Fruit fly (Drosophila melanogaster): ENCODE data around the gene p24-1.

p24-1 gene

dm6 chrX:11858439-11858813 is 6.1 kb upstream of the p24-1 start:
- no peak for TF ChIP-seq CG8478 (optimal IDR thresholded peaks at IDR 0.05)
- no peak for TF ChIP-seq CTCF (optimal IDR thresholded peaks at IDR 0.05)

DNA sequence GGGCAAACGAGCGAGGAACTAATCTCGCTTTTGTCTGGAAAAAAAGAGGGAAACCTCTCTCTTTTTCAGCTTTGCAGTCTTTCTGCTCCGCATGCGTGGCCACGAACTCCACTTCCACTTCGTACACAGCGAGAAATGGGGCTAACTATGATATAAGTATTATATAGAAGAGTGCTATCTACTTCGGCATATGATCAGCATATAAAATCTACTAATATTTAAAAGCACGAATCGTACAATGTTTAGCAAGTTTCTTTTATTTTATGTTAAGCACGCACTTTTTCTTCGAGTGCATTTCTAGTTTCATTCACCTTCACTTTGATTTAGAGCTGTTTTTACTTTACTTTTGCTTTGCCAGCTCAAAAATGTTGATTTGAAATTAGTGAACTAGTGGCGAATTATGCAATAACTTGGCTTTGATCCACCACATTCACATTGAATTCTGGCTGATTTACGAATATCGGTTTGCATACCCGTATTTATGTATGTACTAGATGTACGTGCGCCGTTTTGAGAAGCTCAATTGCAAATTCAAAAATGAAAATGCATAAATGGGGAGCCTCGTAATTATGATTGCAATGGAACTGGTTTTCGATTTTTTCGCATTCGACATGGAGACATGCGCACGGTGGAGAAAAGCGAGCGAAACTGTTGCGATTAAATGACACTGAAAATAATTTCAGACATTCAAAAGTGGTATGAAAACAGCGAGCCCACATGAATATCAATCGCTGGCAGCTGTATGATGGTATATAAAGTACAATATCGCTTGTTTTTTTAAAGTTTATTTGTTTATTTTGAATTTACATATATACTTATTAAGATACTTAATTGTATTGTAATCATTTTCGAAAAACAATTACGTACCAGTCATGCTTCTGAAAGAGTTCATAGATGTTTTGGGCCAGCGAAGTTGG is 5.5 kb upstream of the p24-1 start:
- no peak for TF ChIP-seq CG8478 (optimal IDR thresholded peaks at IDR 0.05)
- no peak for TF ChIP-seq CTCF (optimal IDR thresholded peaks at IDR 0.05)

dm6 chrX:11856867-11857266 is 4.5 kb upstream of the p24-1 start:
- no peak for TF ChIP-seq CTCF (optimal IDR thresholded peaks at IDR 0.05)
- TF ChIP-seq CG8478 (optimal IDR thresholded peaks at IDR 0.05): no peak

DNA sequence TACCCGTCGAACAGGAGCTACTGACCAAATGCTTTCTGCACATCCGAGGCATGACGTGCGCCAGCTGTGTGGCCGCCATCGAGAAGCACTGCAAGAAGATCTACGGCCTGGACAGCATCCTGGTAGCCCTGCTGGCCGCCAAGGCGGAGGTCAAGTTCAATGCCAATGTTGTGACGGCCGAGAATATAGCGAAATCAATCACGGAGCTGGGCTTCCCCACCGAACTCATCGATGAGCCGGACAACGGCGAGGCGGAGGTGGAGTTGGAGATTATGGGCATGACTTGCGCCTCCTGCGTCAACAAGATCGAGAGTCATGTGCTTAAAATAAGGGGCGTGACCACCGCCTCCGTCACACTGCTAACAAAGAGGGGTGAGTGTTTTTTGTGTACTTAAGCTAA is 3.6 kb upstream of the p24-1 start:
- TF ChIP-seq CG8478 (optimal IDR thresholded peaks at IDR 0.05) (no peak), CTCF (optimal IDR thresholded peaks at IDR 0.05) (no peak)

- TF ChIP-seq CG8478 (optimal IDR thresholded peaks at IDR 0.05) (no peak), CTCF (optimal IDR thresholded peaks at IDR 0.05) (no peak)
These were observed 2.6 kb upstream of the p24-1 start, which contains the start of the genes CG10347 and ATP7 for dm6 chrX:11854758-11855465. TSS of gene CG10347 (minus strand) at chrX:11854931. TSS of gene ATP7 (plus strand) at chrX:11855022.

DNA sequence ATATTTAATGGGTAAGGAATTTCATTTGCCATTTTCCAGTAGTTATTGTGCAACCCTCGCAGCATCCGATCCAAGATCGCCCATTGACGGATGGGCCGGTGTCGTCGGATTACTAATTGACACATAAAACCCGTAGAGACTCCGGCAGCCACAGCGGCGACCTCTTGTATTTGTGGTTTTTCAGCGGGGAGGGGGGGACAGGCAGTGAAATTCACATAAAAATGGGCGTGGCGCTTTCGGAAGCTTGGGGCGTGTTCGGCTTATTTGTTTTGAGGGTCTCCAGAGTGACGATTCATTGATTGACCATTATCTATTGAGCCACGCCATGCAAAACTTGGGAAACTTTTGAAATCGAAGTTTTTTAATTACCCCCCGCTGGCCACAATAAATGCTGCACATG is 3.1 kb downstream of the p24-1 start:
- no peak for TF ChIP-seq CTCF (optimal IDR thresholded peaks at IDR 0.05)
- TF ChIP-seq CG8478 (optimal IDR thresholded peaks at IDR 0.05): no peak

DNA sequence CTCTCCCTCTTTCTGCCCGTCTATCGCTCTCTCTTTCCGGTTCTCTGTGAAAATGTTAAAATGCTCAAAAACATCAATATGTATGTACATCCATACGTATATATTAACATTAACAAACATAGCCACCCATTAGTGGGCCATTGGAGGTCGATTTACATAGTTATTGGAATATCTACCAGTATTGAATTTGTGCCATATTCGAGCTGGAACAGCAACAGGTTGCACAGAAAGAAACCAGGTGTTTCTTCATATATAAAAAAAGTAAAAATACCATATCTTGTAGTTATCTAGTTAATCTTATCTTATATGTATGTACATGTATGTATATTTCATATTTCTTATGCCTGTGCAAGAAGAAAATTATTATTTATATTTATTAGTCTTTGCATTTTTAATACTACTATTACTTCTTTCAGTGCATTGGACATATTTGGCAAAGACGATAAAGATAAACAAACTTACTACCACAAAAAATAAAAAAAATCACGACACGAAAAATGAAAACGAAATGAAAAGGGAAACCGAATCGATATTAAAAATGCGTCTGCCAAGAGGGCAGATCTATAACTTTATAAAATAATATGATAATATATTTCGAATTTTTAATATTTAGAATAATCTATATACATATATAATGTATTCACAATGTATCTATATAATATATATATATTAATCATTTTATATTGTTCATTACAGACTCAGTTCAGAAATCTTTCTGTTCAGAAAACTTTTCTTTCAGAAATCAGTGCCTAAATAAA is 3.6 kb downstream of the p24-1 start:
- TF ChIP-seq CTCF (optimal IDR thresholded peaks at IDR 0.05): no peak
- TF ChIP-seq CG8478 (optimal IDR thresholded peaks at IDR 0.05): no peak

DNA sequence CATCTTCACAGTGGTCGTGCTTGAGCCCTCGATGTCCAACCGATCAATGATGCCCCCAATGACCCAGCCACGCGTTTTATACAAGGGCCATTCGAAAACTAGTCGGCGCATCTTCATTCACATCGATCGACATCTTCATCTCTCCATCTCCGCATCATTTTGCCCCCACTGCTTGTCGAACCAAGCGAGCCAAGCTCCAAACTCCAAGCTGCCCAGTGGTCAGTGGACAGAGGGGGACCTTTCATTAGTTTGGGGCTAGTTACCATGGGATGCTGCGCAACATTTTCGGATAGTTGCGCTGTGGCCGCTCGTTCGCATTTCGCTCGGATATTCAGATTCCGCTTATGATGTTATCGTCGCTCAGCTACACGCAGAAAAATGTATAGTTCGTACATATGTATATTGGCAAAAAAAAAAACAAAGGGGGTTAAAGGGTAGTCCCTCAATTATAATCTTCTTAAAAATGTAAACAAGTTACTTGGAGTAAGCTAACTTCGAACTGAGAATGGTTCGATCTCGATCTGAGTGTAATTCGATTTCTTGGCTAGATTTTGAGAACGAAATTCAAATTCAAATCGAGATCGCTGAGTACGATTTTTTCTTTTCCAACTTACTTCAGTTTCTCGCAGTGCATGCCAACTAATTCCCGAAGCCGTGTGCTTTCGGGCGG is 6.1 kb downstream of the p24-1 start, which contains the start of gene CG15740:
TSS of gene CG15740 (minus strand) at position 51 of the 670 bp plus-strand sequence.
- TF ChIP-seq CTCF (optimal IDR thresholded peaks at IDR 0.05): no peak
- TF ChIP-seq CG8478 (optimal IDR thresholded peaks at IDR 0.05): no peak

dm6 chrX:11841702-11842378 is 10.5 kb downstream of the p24-1 start:
- TF ChIP-seq CTCF (optimal IDR thresholded peaks at IDR 0.05) (no peak), CG8478 (optimal IDR thresholded peaks at IDR 0.05) (no peak)

DNA sequence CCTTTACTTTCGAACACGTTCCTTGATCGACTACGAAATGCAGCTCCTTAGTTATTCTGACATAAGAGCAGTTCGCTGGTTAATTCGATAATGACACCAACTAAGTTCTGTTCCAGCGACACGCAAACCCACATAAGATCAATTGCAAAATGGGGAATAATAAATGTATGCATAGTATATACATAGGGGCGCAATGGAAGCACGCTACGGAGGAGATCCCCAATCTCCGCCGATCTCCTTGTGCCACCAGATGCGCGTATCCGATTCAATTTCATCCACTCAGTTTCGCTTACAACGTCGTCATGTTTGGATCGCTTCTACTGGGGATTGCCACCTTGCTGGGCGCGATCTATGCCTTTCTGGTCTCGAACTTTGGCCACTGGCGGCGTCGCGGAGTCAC is 13.0 kb downstream of the p24-1 start, which contains the start of gene Cyp28c1:
TSS of gene Cyp28c1 (plus strand) at position 301 of the 400 bp plus-strand sequence.
- TF ChIP-seq CTCF (optimal IDR thresholded peaks at IDR 0.05) (no peak), CG8478 (optimal IDR thresholded peaks at IDR 0.05) (no peak)

DNA sequence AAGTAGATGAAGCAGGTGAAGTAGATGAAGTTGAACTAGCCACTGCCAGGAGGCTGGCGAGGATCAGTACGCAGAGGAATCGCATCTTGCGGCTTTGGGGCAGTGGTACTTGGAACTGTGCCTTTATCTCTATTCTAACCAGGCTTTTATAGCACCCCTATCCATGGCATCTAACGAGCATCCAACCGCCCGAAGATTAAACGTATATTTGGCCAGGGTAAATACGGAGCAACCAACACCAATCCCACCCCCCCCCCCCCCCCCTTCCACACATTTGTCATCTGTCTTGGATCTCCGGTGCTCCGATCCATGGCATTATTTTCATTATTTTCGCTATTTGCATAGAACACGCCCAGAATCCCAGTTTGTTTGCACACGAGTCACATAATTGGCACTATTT is 14.4 kb downstream of the p24-1 start, which contains the start of gene CG15741:
TSS of gene CG15741 (minus strand) at position 101 of the 400 bp plus-strand sequence.
- TF ChIP-seq CG8478 (optimal IDR thresholded peaks at IDR 0.05) (no peak), CTCF (optimal IDR thresholded peaks at IDR 0.05) (no peak)

DNA sequence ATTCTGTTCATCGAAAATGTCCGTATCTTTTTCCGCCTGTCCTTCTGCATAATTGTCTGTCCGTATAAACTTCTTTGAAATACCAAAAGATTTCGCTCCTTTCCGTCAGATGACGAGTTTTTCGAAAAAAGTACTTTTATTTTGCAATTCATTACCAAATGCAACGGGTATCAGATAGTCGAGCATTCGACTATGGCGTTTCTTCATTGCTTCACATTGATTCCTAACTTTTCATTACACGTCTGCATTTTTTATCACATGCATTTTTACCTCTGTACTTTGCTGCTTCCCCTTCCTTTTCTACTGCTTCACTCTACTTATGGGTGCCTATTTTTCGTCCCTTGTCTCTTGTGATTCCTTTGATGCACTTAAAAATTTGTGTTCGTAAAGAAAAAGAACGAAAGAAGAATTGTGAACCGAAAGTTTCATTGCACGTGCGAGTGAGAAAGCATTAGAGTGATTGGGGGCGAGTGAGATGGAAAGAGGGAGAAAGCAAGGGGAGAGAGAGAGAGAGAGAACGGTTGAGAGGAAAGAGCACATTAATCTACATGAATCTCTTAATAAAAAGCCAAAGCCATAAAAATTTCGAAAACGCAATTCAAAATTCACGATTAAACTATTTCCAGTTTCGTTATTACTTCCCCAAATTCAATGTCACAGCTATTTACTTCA is 23.9 kb downstream of the p24-1 start:
- TF ChIP-seq CG8478 (optimal IDR thresholded peaks at IDR 0.05): no peak
- TF ChIP-seq CTCF (optimal IDR thresholded peaks at IDR 0.05): no peak

dm6 chrX:11823003-11823402 is 29.3 kb downstream of the p24-1 start:
- TF ChIP-seq CTCF (optimal IDR thresholded peaks at IDR 0.05): no peak
- TF ChIP-seq CG8478 (optimal IDR thresholded peaks at IDR 0.05): no peak

Data from S2 (cell line).